Fruit fly (Drosophila melanogaster) whole organism, embryonic: Measurements from ENCODE around the gene RabX6.
A peak's percentile ranks its signal among the peaks of the same experiment; 100 is the strongest.

Experiments used
- ATbp ChIP-seq: fragments of 200-800 bp; sonication (Bioruptor generic); optimal IDR thresholded peaks from 2 replicates; lab custom pipeline; 2017; ENCODE audit warnings: missing biosample characterization, mild to moderate bottlenecking, missing genetic modification characterization, missing genetic modification reagents
- Awh ChIP-seq: fragments of 200-800 bp; sonication (Bioruptor generic); IDR thresholded peaks from 2 replicates; pipeline ENCODE4, ENCODE4 v1.3.6; 2022; ENCODE audit warnings: missing biosample characterization, missing genetic modification characterization
- CG10543 ChIP-seq: fragments of 200-800 bp; sonication (Bioruptor generic); optimal IDR thresholded peaks from 3 replicates; lab custom pipeline; 2017; ENCODE audit warnings: missing biosample characterization, mild to moderate bottlenecking, missing genetic modification characterization, moderate library complexity
- CG14710 ChIP-seq: fragments of 200-800 bp; sonication (Bioruptor generic); optimal IDR thresholded peaks from 3 replicates; lab custom pipeline; 2019; ENCODE audit warnings: missing biosample characterization, mild to moderate bottlenecking, missing genetic modification characterization, moderate library complexity
- CG15073 ChIP-seq: fragments of 200-800 bp; sonication (Bioruptor generic); optimal IDR thresholded peaks from 2 replicates; lab custom pipeline; 2016; ENCODE audit warnings: missing biosample characterization, missing genetic modification characterization
- CG2202 ChIP-seq: fragments of 200-800 bp; sonication (Bioruptor generic); optimal IDR thresholded peaks from 2 replicates; lab custom pipeline; 2018; ENCODE audit warnings: missing biosample characterization, mild to moderate bottlenecking, missing genetic modification characterization
- CG2875 ChIP-seq: fragments of 200-800 bp; sonication (Bioruptor generic); optimal IDR thresholded peaks from 2 replicates; lab custom pipeline; 2017; ENCODE audit warnings: missing biosample characterization, mild to moderate bottlenecking, missing genetic modification characterization, missing genetic modification reagents
- CG4328 ChIP-seq: fragments of 200-800 bp; sonication (Bioruptor generic); optimal IDR thresholded peaks from 3 replicates; lab custom pipeline; 2017; ENCODE audit warnings: missing biosample characterization, missing genetic modification reagents, missing genetic modification characterization
- CG4730 ChIP-seq: fragments of 200-800 bp; sonication (Bioruptor generic); IDR thresholded peaks from 2 replicates; pipeline ENCODE4 v1.3.6; 2022; ENCODE audit warnings: missing biosample characterization, missing genetic modification characterization
- CG6175 ChIP-seq: fragments of 200-800 bp; sonication (Bioruptor generic); IDR thresholded peaks from 3 replicates; pipeline ENCODE4 v1.3.6; 2022; ENCODE audit warnings: missing biosample characterization, missing genetic modification characterization
- CG8765 ChIP-seq: fragments of 200-800 bp; sonication (Bioruptor generic); IDR thresholded peaks from 2 replicates; pipeline ENCODE4 v1.3.6; 2022; ENCODE audit warnings: missing biosample characterization, missing genetic modification characterization
- CkIIα-i1 ChIP-seq: fragments of 200-800 bp; sonication (Bioruptor generic); IDR thresholded peaks from 2 replicates; pipeline ENCODE4 v1.3.6; 2022; ENCODE audit warnings: missing biosample characterization, missing genetic modification characterization
- D19A ChIP-seq: fragments of 200-800 bp; optimal IDR thresholded peaks from 3 replicates; lab custom pipeline; 2019; ENCODE audit warnings: missing biosample characterization, mild to moderate bottlenecking, missing genetic modification characterization, moderate library complexity
- Drgx ChIP-seq: fragments of 200-800 bp; sonication (Bioruptor generic); IDR thresholded peaks from 2 replicates; pipeline ENCODE4 v1.3.6; 2022; ENCODE audit warnings: missing biosample characterization, missing genetic modification characterization
- HLH54F ChIP-seq: fragments of 200-800 bp; sonication (Bioruptor generic); optimal IDR thresholded peaks from 3 replicates; lab custom pipeline; 2016; ENCODE audit warnings: missing biosample characterization, missing genetic modification characterization
- Hmx ChIP-seq: fragments of 200-800 bp; sonication (Bioruptor generic); optimal IDR thresholded peaks from 2 replicates; lab custom pipeline; 2016; ENCODE audit warnings: missing biosample characterization, missing genetic modification characterization
- Jarid2 ChIP-seq: fragments of 200-800 bp; sonication (Bioruptor generic); optimal IDR thresholded peaks from 3 replicates; lab custom pipeline; 2017; ENCODE audit warnings: mild to moderate bottlenecking, missing biosample characterization, missing genetic modification reagents, missing genetic modification characterization
- Lpt ChIP-seq: fragments of >200 bp; optimal IDR thresholded peaks from 2 replicates; lab custom pipeline; 2018; ENCODE audit warnings: missing biosample characterization, missing genetic modification characterization
- MESR4 ChIP-seq: fragments of 200-800 bp; sonication (Bioruptor generic); optimal IDR thresholded peaks from 2 replicates; lab custom pipeline; 2018; ENCODE audit warnings: missing biosample characterization, mild to moderate bottlenecking, missing genetic modification characterization, moderate library complexity
- NC2α ChIP-seq: fragments of 200-800 bp; sonication (Bioruptor generic); optimal IDR thresholded peaks from 2 replicates; lab custom pipeline; 2016; ENCODE audit warnings: missing biosample characterization, missing genetic modification characterization
- NFAT ChIP-seq: fragments of 200-800 bp; sonication (Bioruptor generic); IDR thresholded peaks from 2 replicates; pipeline ENCODE4 v1.3.6; 2022; ENCODE audit warnings: missing biosample characterization, missing genetic modification characterization
- Scr ChIP-seq: fragments of 200-800 bp; sonication (Bioruptor generic); IDR thresholded peaks from 2 replicates; pipeline ENCODE4 v1.3.6; 2022; ENCODE audit warnings: missing biosample characterization, missing genetic modification characterization; ENCODE audit not compliant: partially characterized antibody
- abd-A ChIP-seq: fragments of 200-800 bp; sonication (Bioruptor generic); optimal IDR thresholded peaks from 3 replicates; lab custom pipeline; 2019; ENCODE audit warnings: missing biosample characterization, mild to moderate bottlenecking, missing genetic modification characterization, moderate library complexity
- al ChIP-seq: fragments of 200-800 bp; sonication (Bioruptor generic); IDR thresholded peaks from 2 replicates; pipeline ENCODE4 v1.3.6; 2022; ENCODE audit warnings: missing biosample characterization, missing genetic modification characterization
- ase ChIP-seq: fragments of 200-800 bp; sonication (Bioruptor generic); IDR thresholded peaks from 3 replicates; pipeline ENCODE4 v1.3.6; 2022; ENCODE audit warnings: missing biosample characterization, missing genetic modification characterization
- ato ChIP-seq: fragments of 200-800 bp; sonication (Bioruptor generic); IDR thresholded peaks from 2 replicates; pipeline ENCODE4 v1.3.6; 2022; ENCODE audit warnings: missing biosample characterization, missing genetic modification characterization; ENCODE audit not compliant: partially characterized antibody
- dmrt11E ChIP-seq: fragments of 200-800 bp; sonication (Bioruptor generic); optimal IDR thresholded peaks from 3 replicates; lab custom pipeline; 2018; ENCODE audit warnings: missing biosample characterization, mild to moderate bottlenecking, missing genetic modification characterization, moderate library complexity
- dmrt99B ChIP-seq: fragments of 200-800 bp; sonication (Bioruptor generic); optimal IDR thresholded peaks from 2 replicates; lab custom pipeline; 2018; ENCODE audit warnings: missing biosample characterization, mild to moderate bottlenecking, missing genetic modification characterization, moderate library complexity
- emc ChIP-seq: fragments of 200-800 bp; sonication (Bioruptor generic); optimal IDR thresholded peaks from 2 replicates; lab custom pipeline; 2016; ENCODE audit warnings: missing biosample characterization, missing genetic modification characterization
- fd102C ChIP-seq: fragments of 200-800 bp; sonication (Bioruptor generic); optimal IDR thresholded peaks from 2 replicates; lab custom pipeline; 2018; ENCODE audit warnings: missing biosample characterization, mild to moderate bottlenecking, missing genetic modification characterization, moderate library complexity
- gcm2 ChIP-seq: fragments of 200-800 bp; sonication (Bioruptor generic); optimal IDR thresholded peaks from 2 replicates; lab custom pipeline; 2016; ENCODE audit warnings: missing biosample characterization, missing genetic modification characterization
- gem ChIP-seq: fragments of 200-800 bp; sonication (Bioruptor generic); optimal IDR thresholded peaks from 2 replicates; lab custom pipeline; 2019; ENCODE audit warnings: missing biosample characterization, mild to moderate bottlenecking, missing genetic modification characterization, moderate library complexity
- gro ChIP-seq: fragments of 200-800 bp; sonication (Bioruptor generic); optimal IDR thresholded peaks from 2 replicates; lab custom pipeline; 2016; ENCODE audit warnings: missing biosample characterization, missing genetic modification characterization
- h ChIP-seq: fragments of >200 bp; optimal IDR thresholded peaks from 2 replicates; lab custom pipeline; 2017
- hb ChIP-seq: fragments of 200-800 bp; sonication (Bioruptor generic); IDR thresholded peaks from 3 replicates; pipeline ENCODE4 v1.3.6; 2022; ENCODE audit warnings: missing biosample characterization, missing genetic modification characterization; ENCODE audit not compliant: partially characterized antibody
- her ChIP-seq: fragments of 200-800 bp; sonication (Bioruptor generic); optimal IDR thresholded peaks from 2 replicates; lab custom pipeline; 2016; ENCODE audit warnings: missing biosample characterization, missing genetic modification characterization
- inv ChIP-seq: fragments of 200-800 bp; sonication (Bioruptor generic); IDR thresholded peaks from 2 replicates; pipeline ENCODE4 v1.3.6; 2022; ENCODE audit warnings: missing biosample characterization, missing genetic modification characterization; ENCODE audit not compliant: partially characterized antibody
- lov ChIP-seq, 2 experiments: fragments of 200-800 bp in 1 of 2; fragments of >200 bp in 1 of 2; sonication (Bioruptor generic) in 1 of 2; IDR thresholded peaks in 1 of 2; optimal IDR thresholded peaks in 1 of 2; 2 replicates in 1 of 2; 3 replicates in 1 of 2; pipeline versions ENCODE4 v1.3.6 to Lab custom; 2017 to 2022; ENCODE audit warnings: missing biosample characterization in 1 of 2, missing genetic modification characterization in 1 of 2
- nau ChIP-seq: fragments of 200-800 bp; sonication (Bioruptor generic); optimal IDR thresholded peaks from 3 replicates; lab custom pipeline; 2017; ENCODE audit warnings: missing biosample characterization, mild to moderate bottlenecking, missing genetic modification characterization, missing genetic modification reagents
- nmo ChIP-seq: fragments of 200-800 bp; sonication (Bioruptor generic); optimal IDR thresholded peaks from 2 replicates; lab custom pipeline; 2018; ENCODE audit warnings: missing biosample characterization, mild to moderate bottlenecking, missing genetic modification characterization, moderate library complexity
- org-1 ChIP-seq: fragments of 200-800 bp; sonication (Bioruptor generic); optimal IDR thresholded peaks from 2 replicates; lab custom pipeline; 2017; ENCODE audit warnings: missing biosample characterization, missing genetic modification characterization
- peb ChIP-seq: fragments of 200-800 bp; sonication (Bioruptor generic); IDR thresholded peaks from 2 replicates; pipeline ENCODE4 v1.3.6; 2022; ENCODE audit warnings: missing biosample characterization, missing genetic modification characterization
- pnt ChIP-seq: fragments of 200-800 bp; sonication (Bioruptor generic); optimal IDR thresholded peaks from 3 replicates; lab custom pipeline; 2016; ENCODE audit warnings: missing biosample characterization, missing genetic modification characterization
- scrt ChIP-seq: fragments of 200-800 bp; sonication (Bioruptor generic); optimal IDR thresholded peaks from 2 replicates; lab custom pipeline; 2018; ENCODE audit warnings: missing biosample characterization, mild to moderate bottlenecking, missing genetic modification characterization, moderate library complexity
- seq ChIP-seq: fragments of 200-800 bp; sonication (Bioruptor generic); IDR thresholded peaks from 2 replicates; pipeline ENCODE4 v1.3.6; 2022; ENCODE audit warnings: missing biosample characterization, missing genetic modification characterization
- sna ChIP-seq: fragments of 200-800 bp; sonication (Bioruptor generic); IDR thresholded peaks from 2 replicates; pipeline ENCODE4 v1.3.6; 2022; ENCODE audit warnings: missing biosample characterization, missing genetic modification characterization; ENCODE audit not compliant: partially characterized antibody
- stwl ChIP-seq: fragments of 200-800 bp; sonication (Bioruptor generic); optimal IDR thresholded peaks from 3 replicates; lab custom pipeline; 2018; ENCODE audit warnings: missing biosample characterization, mild to moderate bottlenecking, missing genetic modification characterization, moderate library complexity
- tap ChIP-seq: fragments of 200-800 bp; optimal IDR thresholded peaks from 3 replicates; lab custom pipeline; 2019; ENCODE audit warnings: missing biosample characterization, mild to moderate bottlenecking, missing genetic modification characterization, moderate library complexity
- usp ChIP-seq: fragments of >200 bp; optimal IDR thresholded peaks from 2 replicates; lab custom pipeline; 2017; ENCODE audit warnings: missing biosample characterization, missing genetic modification characterization

Gene RabX6

DNA sequence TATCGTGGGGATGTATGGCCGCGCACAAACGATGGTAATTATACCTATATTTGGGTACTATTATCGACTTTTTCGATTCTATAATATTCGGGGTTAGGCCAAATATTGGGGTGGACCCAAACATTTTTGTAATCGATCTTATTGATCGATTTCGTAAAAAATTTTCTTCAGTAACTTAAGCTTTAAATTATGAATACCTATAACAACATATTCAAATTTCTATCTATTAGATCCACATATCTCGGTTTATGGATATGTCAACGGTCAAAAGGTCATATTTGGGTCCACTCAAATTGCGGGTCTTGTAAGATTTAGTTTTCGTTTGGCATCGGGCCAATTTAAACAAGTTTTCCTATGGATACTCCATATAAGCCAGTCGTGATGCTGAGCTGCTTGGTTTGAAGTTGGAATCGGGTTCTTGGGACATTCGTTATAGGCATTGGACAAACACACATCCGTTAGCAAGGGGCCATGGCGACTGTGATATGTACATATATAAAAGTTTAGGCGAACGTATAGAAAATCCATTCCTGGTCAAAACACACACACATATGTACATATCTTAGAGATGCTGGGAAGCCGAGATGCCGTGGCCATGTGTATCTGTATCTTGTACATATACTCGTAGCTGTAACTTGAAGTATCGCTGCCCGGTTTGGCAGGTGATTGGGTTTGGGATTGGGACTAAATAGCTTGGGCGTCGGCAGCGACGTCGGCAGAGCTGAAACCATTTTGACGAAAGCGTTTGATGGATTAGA lies 10.0 kb downstream of the RabX6 start (continued):
- TF ChIP-seq MESR4 (GFP tag; lab: Kevin White, UChicago): no peak
- peak; percentile 47 for TF ChIP-seq org-1 (GFP tag; lab: Kevin White, UChicago)
- TF ChIP-seq gro: peak; percentile 73
- TF ChIP-seq CG14710 (tag; lab: Kevin White, UChicago): peak; percentile 56
- TF ChIP-seq dmrt99B: peak; percentile 67
- peak; percentile 14 for TF ChIP-seq Jarid2 (GFP tag; lab: Kevin White, UChicago)
- TF ChIP-seq Hmx (GFP tag; lab: Kevin White, UChicago): no peak
- TF ChIP-seq CG10543 (GFP tag; lab: Kevin White, UChicago): no peak
- TF ChIP-seq inv: no peak
- TF ChIP-seq h (lab: Kevin White, UChicago): no peak
- TF ChIP-seq NC2α (GFP tag; lab: Kevin White, UChicago): no peak
- no peak for TF ChIP-seq gcm2
- peak; percentile 42 for TF ChIP-seq CG2875 (GFP tag; lab: Kevin White, UChicago)
- TF ChIP-seq hb (GFP tag; lab: Robert Waterston, UW): no peak
- no peak for TF ChIP-seq peb (GFP tag; lab: Robert Waterston, UW)
- peak; percentile 35 for TF ChIP-seq CG2202 (tag; lab: Kevin White, UChicago)
- peak; percentile 35; the same call in 1 of the 2 replicates for TF ChIP-seq al
- no peak for TF ChIP-seq stwl (tag; lab: Kevin White, UChicago)
- TF ChIP-seq emc: no peak
- TF ChIP-seq CkIIα-i1 (GFP tag; lab: Robert Waterston, UW): no peak
- TF ChIP-seq ato: no peak
- peak; percentile 17; the same call in 1 of the 3 replicates for TF ChIP-seq ase (GFP tag; lab: Robert Waterston, UW)
- no peak for TF ChIP-seq Lpt (GFP tag; lab: Kevin White, UChicago)
- TF ChIP-seq CG6175 (GFP tag; lab: Robert Waterston, UW): no peak
- no peak for TF ChIP-seq CG15073 (GFP tag; lab: Kevin White, UChicago)
- no peak for TF ChIP-seq CG8765 (GFP tag; lab: Robert Waterston, UW)
- peak; percentile 49 for TF ChIP-seq nmo (GFP tag; lab: Kevin White, UChicago)
- peak; percentile 79 for TF ChIP-seq tap
- peak; percentile 16 for TF ChIP-seq CG4328 (GFP tag; lab: Kevin White, UChicago)
- no peak for TF ChIP-seq fd102C (GFP tag; lab: Kevin White, UChicago)
- no peak for TF ChIP-seq HLH54F
- TF ChIP-seq CG4730: no peak; the same call in 1 of the 2 replicates
- TF ChIP-seq Awh (GFP tag; lab: Robert Waterston, UW): peak; percentile 43; the same call in 1 of the 2 replicates
- no peak for TF ChIP-seq lov (optimal IDR thresholded peaks at IDR 0.05; lab: Kevin White, UChicago)
- TF ChIP-seq lov (GFP tag; IDR thresholded peaks at IDR 0.05; lab: Robert Waterston, UW): no peak
- peak; percentile 65 for TF ChIP-seq ATbp (GFP tag; lab: Kevin White, UChicago)
- peak; percentile 57 for TF ChIP-seq her (GFP tag; lab: Kevin White, UChicago)
- TF ChIP-seq usp (GFP tag; lab: Kevin White, UChicago): no peak
- TF ChIP-seq D19A (tag; lab: Kevin White, UChicago): peak; percentile 58
- TF ChIP-seq dmrt11E (tag; lab: Kevin White, UChicago): peak; percentile 22
- TF ChIP-seq pnt (GFP tag; lab: Kevin White, UChicago): no peak
- no peak for TF ChIP-seq sna (GFP tag; lab: Robert Waterston, UW)
- TF ChIP-seq seq: peak; percentile 40; the same call in 1 of the 2 replicates
- TF ChIP-seq abd-A (tag; lab: Kevin White, UChicago): no peak
- peak; percentile 74 for TF ChIP-seq nau (GFP tag; lab: Kevin White, UChicago)
- no peak for TF ChIP-seq NFAT (GFP tag; lab: Robert Waterston, UW)
- TF ChIP-seq gem (tag; lab: Kevin White, UChicago): peak; percentile 84
- peak; percentile 51 for TF ChIP-seq Drgx
- peak; percentile 61 for TF ChIP-seq scrt (GFP tag; lab: Kevin White, UChicago)
- no peak for TF ChIP-seq Scr (GFP tag; lab: Robert Waterston, UW)
